Fruit fly (Drosophila melanogaster): ENCODE data around the gene CG4553.

Gene CG4553

DNA sequence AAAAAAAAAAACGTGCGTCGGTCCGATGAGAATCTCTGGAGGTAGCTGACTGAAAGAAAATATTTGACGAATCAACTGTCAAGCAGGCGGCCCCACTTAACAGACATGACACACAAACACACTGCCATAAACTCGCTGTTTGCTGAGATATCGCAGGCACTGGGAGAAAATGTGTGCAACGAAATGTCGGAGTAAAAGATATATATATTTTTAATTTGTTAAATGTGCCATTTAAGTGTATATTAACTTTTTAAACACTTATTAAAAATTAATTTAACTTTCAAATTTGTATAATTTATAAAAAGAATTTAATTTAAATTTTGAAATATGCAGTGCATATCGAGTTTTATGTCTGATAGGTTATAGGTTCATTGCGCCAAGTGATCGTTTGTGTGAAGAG is 12.4 kb upstream of the CG4553 start (continued):
- TF ChIP-seq fd96Cb (tag; optimal IDR thresholded peaks at IDR 0.05) (peak; percentile 43), GATAe (GFP tag; conservative IDR thresholded peaks at IDR 0.05) (peak; percentile 67; the same call in 1 of the 2 replicates), CG2202 (tag; optimal IDR thresholded peaks at IDR 0.05) (no peak), CG15479 (GFP tag; optimal IDR thresholded peaks at IDR 0.05) (no peak), Hsf (GFP tag; optimal IDR thresholded peaks at IDR 0.05) (no peak), CG4404 (GFP tag; IDR thresholded peaks at IDR 0.05) (no peak), lov (optimal IDR thresholded peaks at IDR 0.05) (no peak), lov (GFP tag; IDR thresholded peaks at IDR 0.05) (no peak), Vsx1 (GFP tag; optimal IDR thresholded peaks at IDR 0.05) (peak; percentile 31), HLHmδ (GFP tag; optimal IDR thresholded peaks at IDR 0.05) (no peak), CG14014 (GFP tag; IDR thresholded peaks at IDR 0.05) (no peak; the same call in 1 of the 2 replicates), phol (tag; optimal IDR thresholded peaks at IDR 0.05) (peak; percentile 69), CG10321 (GFP tag; IDR thresholded peaks at IDR 0.05) (no peak), sna (GFP tag; IDR thresholded peaks at IDR 0.05; ENCODE audit: partially characterized antibody) (no peak), CG4360 (GFP tag; IDR thresholded peaks at IDR 0.05) (no peak), NfI (GFP tag; optimal IDR thresholded peaks at IDR 0.05) (no peak), CG14441 (GFP tag; IDR thresholded peaks at IDR 0.05) (peak; percentile 55; the same call in 1 of the 2 replicates), CG7372 (GFP tag; IDR thresholded peaks at IDR 0.05) (0 out of 2 replicates have a peak, but pooled peaks have one; percentile 9), Atf3 (GFP tag; optimal IDR thresholded peaks at IDR 0.05) (no peak), kni (GFP tag; optimal IDR thresholded peaks at IDR 0.05) (peak; percentile 33), Lhr (GFP tag; optimal IDR thresholded peaks at IDR 0.05) (no peak), ab (GFP tag; optimal IDR thresholded peaks at IDR 0.05) (no peak), CG10147 (GFP tag; optimal IDR thresholded peaks at IDR 0.05) (peak; percentile 33), bigmax (GFP tag; optimal IDR thresholded peaks at IDR 0.05) (no peak), CG11456 (GFP tag; IDR thresholded peaks at IDR 0.05) (no peak), NFAT (GFP tag; IDR thresholded peaks at IDR 0.05) (no peak), CG9876 (GFP tag; optimal IDR thresholded peaks at IDR 0.05) (no peak), tna (GFP tag; IDR thresholded peaks at IDR 0.05; ENCODE audit: partially characterized antibody) (no peak), tll (GFP tag; optimal IDR thresholded peaks at IDR 0.05) (no peak), Neu2 (GFP tag; optimal IDR thresholded peaks at IDR 0.05; ENCODE audit: borderline replicate concordance) (no peak), H2.0 (GFP tag; IDR thresholded peaks at IDR 0.05) (peak; percentile 18; the same call in 1 of the 2 replicates), vnd (GFP tag; IDR thresholded peaks at IDR 0.05; ENCODE audit: partially characterized antibody) (no peak), gfzf (GFP tag; optimal IDR thresholded peaks at IDR 0.05) (no peak), bbx (GFP tag; IDR thresholded peaks at IDR 0.05; ENCODE audit: partially characterized antibody) (no peak), Poxn (GFP tag; IDR thresholded peaks at IDR 0.05) (no peak), lilli (GFP tag; optimal IDR thresholded peaks at IDR 0.05) (no peak), Awh (GFP tag; IDR thresholded peaks at IDR 0.05) (peak; percentile 40; the same call in 1 of the 2 replicates), Sin3A (optimal IDR thresholded peaks at IDR 0.05) (no peak), ac (GFP tag; optimal IDR thresholded peaks at IDR 0.05) (no peak), crp (GFP tag; optimal IDR thresholded peaks at IDR 0.05) (no peak), chinmo (GFP tag; IDR thresholded peaks at IDR 0.05; ENCODE audit: partially characterized antibody) (no peak), ERR (GFP tag; optimal IDR thresholded peaks at IDR 0.05) (no peak), CG12391 (tag; optimal IDR thresholded peaks at IDR 0.05) (peak; percentile 58), CG17802 (tag; optimal IDR thresholded peaks at IDR 0.05) (peak; percentile 26), CG17359 (tag; optimal IDR thresholded peaks at IDR 0.05) (peak; percentile 76), Ets97D (GFP tag; optimal IDR thresholded peaks at IDR 0.05) (no peak), Ssrp (tag; optimal IDR thresholded peaks at IDR 0.05) (peak; percentile 61), CG8924 (tag; optimal IDR thresholded peaks at IDR 0.05) (peak; percentile 68), dati (GFP tag; IDR thresholded peaks at IDR 0.05) (no peak; the same call in 1 of the 2 replicates), CG13296 (GFP tag; optimal IDR thresholded peaks at IDR 0.05) (peak; percentile 61), luna (GFP tag; optimal IDR thresholded peaks at IDR 0.05) (no peak)

Data from whole organism, embryonic.